Fruit fly (Drosophila melanogaster) whole organism, embryonic: ENCODE results near the gene Gr28a.

ENCODE experiments used
- Abd-B ChIP-seq: fragments of 200-800 bp; sonication (Bioruptor generic); optimal IDR thresholded peaks from 2 replicates; lab custom pipeline; 2018; ENCODE audit warnings: missing biosample characterization, mild to moderate bottlenecking, missing genetic modification characterization, moderate library complexity
- Aef1 ChIP-seq: fragments of 200-800 bp; sonication (Bioruptor generic); IDR thresholded peaks from 3 replicates; pipeline ENCODE4 v1.3.6; 2022; ENCODE audit warnings: missing biosample characterization, missing genetic modification characterization
- CG10267 ChIP-seq: fragments of 200-800 bp; sonication (Bioruptor generic); optimal IDR thresholded peaks from 2 replicates; lab custom pipeline; 2018; ENCODE audit warnings: missing biosample characterization, mild to moderate bottlenecking, missing genetic modification characterization, moderate library complexity
- CG10565 ChIP-seq: fragments of 200-800 bp; sonication (Bioruptor generic); optimal IDR thresholded peaks from 3 replicates; lab custom pipeline; 2016; ENCODE audit warnings: missing biosample characterization, mild to moderate bottlenecking, missing genetic modification characterization
- CG11504 ChIP-seq: fragments of 200-800 bp; sonication (Bioruptor generic); optimal IDR thresholded peaks from 3 replicates; lab custom pipeline; 2019; ENCODE audit warnings: missing biosample characterization, mild to moderate bottlenecking, missing genetic modification characterization, moderate library complexity
- CG12071 ChIP-seq: fragments of 200-800 bp; sonication (Bioruptor generic); optimal IDR thresholded peaks from 3 replicates; lab custom pipeline; 2018; ENCODE audit warnings: missing biosample characterization, mild to moderate bottlenecking, missing genetic modification characterization
- CG12155 ChIP-seq: fragments of 200-800 bp; sonication (Bioruptor generic); optimal IDR thresholded peaks from 3 replicates; lab custom pipeline; 2016; ENCODE audit warnings: missing biosample characterization, missing genetic modification characterization
- CG2120 ChIP-seq: fragments of 200-800 bp; sonication (Bioruptor generic); optimal IDR thresholded peaks from 3 replicates; lab custom pipeline; 2016; ENCODE audit warnings: missing biosample characterization, missing genetic modification characterization
- CG2199 ChIP-seq: fragments of 200-800 bp; sonication (Bioruptor generic); IDR thresholded peaks from 3 replicates; pipeline ENCODE4 v1.3.6; 2022; ENCODE audit warnings: missing biosample characterization, missing genetic modification characterization
- CG4360 ChIP-seq: fragments of 200-800 bp; sonication (Bioruptor generic); IDR thresholded peaks from 2 replicates; pipeline ENCODE4 v1.3.6; 2022; ENCODE audit warnings: missing biosample characterization, missing genetic modification characterization
- CG4707 ChIP-seq: fragments of 200-800 bp; sonication (Bioruptor generic); optimal IDR thresholded peaks from 2 replicates; lab custom pipeline; 2018; ENCODE audit warnings: missing biosample characterization, mild to moderate bottlenecking, missing genetic modification characterization, moderate library complexity
- CG7357 ChIP-seq: fragments of 200-800 bp; sonication (Bioruptor generic); IDR thresholded peaks from 3 replicates; pipeline ENCODE4 v1.3.6; 2022; ENCODE audit warnings: missing biosample characterization, missing genetic modification characterization
- CG9437 ChIP-seq: fragments of 200-800 bp; sonication (Bioruptor generic); optimal IDR thresholded peaks from 2 replicates; lab custom pipeline; 2018; ENCODE audit warnings: missing biosample characterization, mild to moderate bottlenecking, missing genetic modification characterization
- Drgx ChIP-seq: fragments of 200-800 bp; sonication (Bioruptor generic); IDR thresholded peaks from 2 replicates; pipeline ENCODE4 v1.3.6; 2022; ENCODE audit warnings: missing biosample characterization, missing genetic modification characterization
- Ets65A ChIP-seq: fragments of 200-800 bp; sonication (Bioruptor generic); peaks from one replicate; lab custom pipeline; 2016; ENCODE audit warnings: missing biosample characterization, missing genetic modification characterization
- Hmr ChIP-seq: fragments of 200-800 bp; sonication (Bioruptor generic); optimal IDR thresholded peaks from 3 replicates; lab custom pipeline; 2017; ENCODE audit warnings: mild to moderate bottlenecking, missing biosample characterization, missing genetic modification reagents, missing genetic modification characterization
- Hr3 ChIP-seq: fragments of 200-800 bp; sonication (Bioruptor generic); optimal IDR thresholded peaks from 3 replicates; lab custom pipeline; 2016; ENCODE audit warnings: missing biosample characterization, missing genetic modification characterization
- Hsf ChIP-seq: fragments of 200-800 bp; sonication (Bioruptor generic); optimal IDR thresholded peaks from 3 replicates; lab custom pipeline; 2016; ENCODE audit warnings: missing biosample characterization, missing genetic modification characterization
- Lim3 ChIP-seq: fragments of 200-800 bp; sonication (Bioruptor generic); IDR thresholded peaks from 2 replicates; pipeline ENCODE4 v1.3.6; 2022; ENCODE audit warnings: missing biosample characterization, missing genetic modification characterization
- MBD-R2 ChIP-seq: fragments of 200-800 bp; sonication (Bioruptor generic); IDR thresholded peaks from 2 replicates; pipeline ENCODE4 v1.3.6; 2022; ENCODE audit warnings: missing biosample characterization, missing genetic modification characterization
- Med ChIP-seq: fragments of 200-800 bp; sonication (Bioruptor generic); peaks from one replicate; lab custom pipeline; 2016; ENCODE audit warnings: missing biosample characterization, missing genetic modification characterization, mild to moderate bottlenecking, inconsistent platforms, moderate library complexity
- Mrtf ChIP-seq: fragments of 200-800 bp; sonication (Bioruptor generic); IDR thresholded peaks from 3 replicates; pipeline ENCODE4 v1.3.6; 2022; ENCODE audit warnings: missing biosample characterization, missing genetic modification characterization
- NfI ChIP-seq: fragments of 200-800 bp; sonication (Bioruptor generic); optimal IDR thresholded peaks from 3 replicates; lab custom pipeline; 2018; ENCODE audit warnings: missing biosample characterization, mild to moderate bottlenecking, missing genetic modification characterization, moderate library complexity
- Optix ChIP-seq: fragments of 200-800 bp; sonication (Bioruptor generic); IDR thresholded peaks from 3 replicates; pipeline ENCODE4 v1.3.6; 2022; ENCODE audit warnings: missing biosample characterization, missing genetic modification characterization
- Rfx ChIP-seq: fragments of 200-800 bp; sonication (Bioruptor generic); IDR thresholded peaks from 2 replicates; pipeline ENCODE4 v1.3.6; 2022; ENCODE audit warnings: missing biosample characterization, missing genetic modification characterization
- Tbp ChIP-seq: fragments of >200 bp; optimal IDR thresholded peaks from 2 replicates; lab custom pipeline; 2018; ENCODE audit warnings: missing biosample characterization, missing genetic modification characterization
- ac ChIP-seq: fragments of 200-800 bp; sonication (Bioruptor generic); optimal IDR thresholded peaks from 3 replicates; lab custom pipeline; 2017; ENCODE audit warnings: missing biosample characterization, mild to moderate bottlenecking, missing genetic modification characterization
- bab2 ChIP-seq: fragments of 200-800 bp; sonication (Bioruptor generic); optimal IDR thresholded peaks from 2 replicates; lab custom pipeline; 2016; ENCODE audit warnings: missing biosample characterization, missing genetic modification characterization
- bcd ChIP-seq: fragments of 200-800 bp; sonication (Bioruptor generic); optimal IDR thresholded peaks from 2 replicates; lab custom pipeline; 2017; ENCODE audit warnings: missing biosample characterization, mild to moderate bottlenecking, missing genetic modification characterization
- cad ChIP-seq: fragments of >200 bp; optimal IDR thresholded peaks from 2 replicates; lab custom pipeline; 2017; ENCODE audit warnings: missing biosample characterization, missing genetic modification characterization
- chif ChIP-seq, 2 experiments: fragments of 200-800 bp; sonication (Bioruptor generic); optimal IDR thresholded peaks; 3 replicates each; lab custom pipeline; 2016; ENCODE audit warnings: missing biosample characterization in 2 of 2, missing genetic modification characterization in 2 of 2
- croc ChIP-seq: fragments of 200-800 bp; sonication (Bioruptor generic); conservative IDR thresholded peaks from 3 replicates; pipeline ENCODE4 v1.3.6; 2022; ENCODE audit warnings: missing biosample characterization, missing genetic modification characterization
- danr ChIP-seq: fragments of 200-800 bp; sonication (Bioruptor generic); IDR thresholded peaks from 2 replicates; pipeline ENCODE4 v1.3.6; 2022; ENCODE audit warnings: missing biosample characterization, missing genetic modification characterization
- eve ChIP-seq, 2 experiments: fragments of >200 bp; optimal IDR thresholded peaks; 2 replicates each; lab custom pipeline; 2017; ENCODE audit warnings: missing biosample characterization in 2 of 2, missing genetic modification characterization in 2 of 2
- fd96Cb ChIP-seq: fragments of 200-800 bp; sonication (Bioruptor generic); optimal IDR thresholded peaks from 2 replicates; lab custom pipeline; 2018; ENCODE audit warnings: missing biosample characterization, mild to moderate bottlenecking, missing genetic modification characterization, moderate library complexity
- gem ChIP-seq: fragments of 200-800 bp; sonication (Bioruptor generic); optimal IDR thresholded peaks from 2 replicates; lab custom pipeline; 2019; ENCODE audit warnings: missing biosample characterization, mild to moderate bottlenecking, missing genetic modification characterization, moderate library complexity
- ham ChIP-seq: fragments of 200-800 bp; sonication (Bioruptor generic); IDR thresholded peaks from 2 replicates; pipeline ENCODE4 v1.3.6; 2022; ENCODE audit warnings: missing biosample characterization, missing genetic modification characterization
- hth ChIP-seq: fragments of >200 bp; optimal IDR thresholded peaks from 2 replicates; lab custom pipeline; 2017; ENCODE audit warnings: inconsistent platforms
- maf-S ChIP-seq: fragments of 200-800 bp; sonication (Bioruptor generic); optimal IDR thresholded peaks from 2 replicates; lab custom pipeline; 2016; ENCODE audit warnings: missing biosample characterization, missing genetic modification characterization
- mirr ChIP-seq: fragments of 200-800 bp; sonication (Bioruptor generic); optimal IDR thresholded peaks from 3 replicates; lab custom pipeline; 2018; ENCODE audit warnings: missing biosample characterization, mild to moderate bottlenecking, missing genetic modification characterization
- oc ChIP-seq: fragments of 200-800 bp; sonication (Bioruptor generic); optimal IDR thresholded peaks from 2 replicates; lab custom pipeline; 2018; ENCODE audit warnings: missing biosample characterization, mild to moderate bottlenecking, missing genetic modification characterization, moderate library complexity
- odd ChIP-seq: fragments of 200-800 bp; sonication (Bioruptor generic); optimal IDR thresholded peaks from 2 replicates; lab custom pipeline; 2017; ENCODE audit warnings: missing biosample characterization, mild to moderate bottlenecking, missing genetic modification characterization
- otp ChIP-seq: fragments of 200-800 bp; sonication (Bioruptor generic); IDR thresholded peaks from 3 replicates; pipeline ENCODE4, ENCODE4 v1.3.6; 2022; ENCODE audit warnings: missing biosample characterization, missing genetic modification characterization
- pb ChIP-seq: fragments of 200-800 bp; sonication (Bioruptor generic); optimal IDR thresholded peaks from 3 replicates; lab custom pipeline; 2016; ENCODE audit warnings: missing biosample characterization, missing genetic modification characterization
- ro ChIP-seq: fragments of 200-800 bp; sonication (Bioruptor generic); IDR thresholded peaks from 2 replicates; pipeline ENCODE4 v1.3.6; 2022; ENCODE audit warnings: missing biosample characterization, missing genetic modification characterization
- row ChIP-seq: fragments of 200-800 bp; sonication (Bioruptor generic); IDR thresholded peaks from 3 replicates; pipeline ENCODE4 v1.3.6; 2022; ENCODE audit warnings: missing biosample characterization, missing genetic modification characterization
- scrt ChIP-seq: fragments of 200-800 bp; sonication (Bioruptor generic); optimal IDR thresholded peaks from 2 replicates; lab custom pipeline; 2018; ENCODE audit warnings: missing biosample characterization, mild to moderate bottlenecking, missing genetic modification characterization, moderate library complexity
- tio ChIP-seq: fragments of 200-800 bp; sonication (Bioruptor generic); optimal IDR thresholded peaks from 2 replicates; lab custom pipeline; 2017; ENCODE audit warnings: missing biosample characterization, missing genetic modification characterization, inconsistent platforms
- ttk ChIP-seq: fragments of 200-800 bp; sonication (Bioruptor generic); IDR thresholded peaks from 2 replicates; pipeline ENCODE4 v2.1.2; 2022; ENCODE audit warnings: missing biosample characterization, missing genetic modification characterization
- vvl ChIP-seq: fragments of 200-800 bp; sonication (Bioruptor generic); IDR thresholded peaks from 2 replicates; pipeline ENCODE4 v1.3.6; 2022; ENCODE audit warnings: missing biosample characterization, missing genetic modification characterization

Gene Gr28a

dm6 chr2L:7424282-7424905 lies 29.6 kb downstream of the Gr28a start (continued):
- TF ChIP-seq CG11504 (tag; lab: Kevin White, UChicago) (peak; percentile 5), bcd (GFP tag; lab: Kevin White, UChicago) (no peak), MBD-R2 (GFP tag; lab: Robert Waterston, UW) (0 out of 2 replicates have a peak, but pooled peaks have one; percentile 13), Mrtf (GFP tag; lab: Robert Waterston, UW) (no peak), Aef1 (no peak), ttk (GFP tag; lab: Robert Waterston, UW) (0 out of 2 replicates have a peak, but pooled peaks have one; percentile 22), cad (GFP tag; lab: Kevin White, UChicago) (no peak), Tbp (GFP tag; lab: Kevin White, UChicago) (no peak), Hr3 (GFP tag; lab: Kevin White, UChicago) (no peak), Ets65A (GFP tag; lab: Kevin White, UChicago) (peak; percentile 52), eve (GFP tag; optimal IDR thresholded peaks at IDR 0.05; lab: Kevin White, UChicago) (peak in 1 of 2 experiments; percentile 19), Drgx (GFP tag; lab: Robert Waterston, UW) (peak; percentile 52; the same call in 1 of the 2 replicates), maf-S (GFP tag; lab: Kevin White, UChicago) (no peak), Med (GFP tag; lab: Kevin White, UChicago) (peak; percentile 74), gem (tag; lab: Kevin White, UChicago) (peak; percentile 7), CG4360 (GFP tag; lab: Robert Waterston, UW) (0 out of 2 replicates have a peak, but pooled peaks have one; percentile 12), CG2120 (GFP tag; lab: Kevin White, UChicago) (peak; percentile 30), CG4707 (GFP tag; lab: Kevin White, UChicago) (no peak)

DNA sequence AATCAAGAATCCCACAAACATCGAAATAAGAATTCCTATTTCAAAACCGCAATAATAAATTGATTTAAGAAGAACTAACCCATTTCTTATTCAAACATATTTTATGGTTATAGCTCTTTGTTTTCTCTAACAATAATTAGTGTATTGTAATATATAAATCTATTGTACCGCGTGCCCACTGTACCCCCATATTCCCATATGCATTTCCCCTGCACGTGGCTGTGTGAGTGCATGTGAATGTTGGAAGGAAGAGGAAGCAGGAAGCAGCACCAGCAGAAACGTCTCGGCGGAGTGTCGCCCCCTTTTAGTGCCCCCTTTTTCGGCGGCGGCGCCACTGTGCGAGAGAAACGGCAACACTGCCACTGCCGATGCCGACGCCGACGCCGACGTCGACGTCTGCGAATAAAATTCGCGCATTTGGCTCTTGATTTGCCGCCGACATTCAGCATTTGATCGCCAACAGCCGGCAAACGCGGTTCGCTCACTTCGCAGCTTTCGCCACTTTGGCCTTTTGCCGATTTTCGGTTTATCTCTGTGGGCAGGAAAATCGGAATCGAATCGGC lies 30.6 kb downstream of the Gr28a start:
- TF ChIP-seq CG12071 (GFP tag; lab: Kevin White, UChicago) (no peak), Lim3 (GFP tag; lab: Robert Waterston, UW) (no peak), Hmr (peak; percentile 63), Rfx (peak; percentile 65), CG7357 (GFP tag; lab: Robert Waterston, UW) (no peak), ham (GFP tag; lab: Robert Waterston, UW) (no peak), Optix (GFP tag; lab: Robert Waterston, UW) (0 out of 3 replicates have a peak, but pooled peaks have one; percentile 42), danr (GFP tag; lab: Robert Waterston, UW) (0 out of 2 replicates have a peak, but pooled peaks have one; percentile 34), Hsf (GFP tag; lab: Kevin White, UChicago) (peak; percentile 12), otp (no peak; the same call in 2 of the 3 replicates), fd96Cb (tag; lab: Kevin White, UChicago) (peak; percentile 28), mirr (GFP tag; lab: Kevin White, UChicago) (no peak), scrt (GFP tag; lab: Kevin White, UChicago) (no peak), CG2199 (no peak), vvl (GFP tag; lab: Robert Waterston, UW) (peak; percentile 29), CG10565 (GFP tag; lab: Kevin White, UChicago) (no peak), CG9437 (GFP tag; lab: Kevin White, UChicago) (no peak), oc (tag; lab: Kevin White, UChicago) (no peak), pb (no peak), hth (no peak), bab2 (GFP tag; lab: Kevin White, UChicago) (no peak), CG10267 (tag; lab: Kevin White, UChicago) (no peak), CG12155 (GFP tag; lab: Kevin White, UChicago) (peak; percentile 45), Abd-B (no peak), ro (GFP tag; lab: Robert Waterston, UW) (no peak), croc (no peak), ac (GFP tag; lab: Kevin White, UChicago) (no peak), odd (GFP tag; lab: Kevin White, UChicago) (no peak), NfI (no peak), row (peak; percentile 67), tio (GFP tag; lab: Kevin White, UChicago) (no peak), chif (GFP tag; optimal IDR thresholded peaks at IDR 0.05; lab: Kevin White, UChicago) (peak in 1 of 2 experiments; percentile 8)
